Worm (Caenorhabditis elegans) whole organism, L4 larva: ENCODE data around the gene H18N23.2.
"Not testable (repeated sequence)": the region's sequence is repeated elsewhere in the genome, so short reads cannot be mapped to it uniquely, and the experiment has no call there.

ENCODE experiments used
- F37D6.2 ChIP-seq: sonication (generic microtip); optimal IDR thresholded peaks from 2 replicates; lab custom pipeline; 2016; ENCODE audit warnings: mild to moderate bottlenecking, missing genetic modification characterization, missing compliant biosample characterization
- R02D3.7 ChIP-seq: fragments of 150-350 bp; sonication (generic microtip); optimal IDR thresholded peaks from 3 replicates; lab custom pipeline; 2014; ENCODE audit warnings: missing biosample characterization, missing genetic modification characterization
- aly-2 ChIP-seq: sonication (generic microtip); optimal IDR thresholded peaks from 2 replicates; lab custom pipeline; 2018; ENCODE audit warnings: missing biosample characterization, missing genetic modification characterization
- attf-4 ChIP-seq: sonication (generic microtip); optimal IDR thresholded peaks from 3 replicates; lab custom pipeline; 2017; ENCODE audit warnings: missing biosample characterization, missing genetic modification characterization
- ceh-20 ChIP-seq: fragments of 200-800 bp; sonication (Bioruptor generic); IDR thresholded peaks from 2 replicates; pipeline ENCODE4 v1.3.6; 2022; ENCODE audit warnings: missing genetic modification reagents, missing genetic modification characterization, missing compliant biosample characterization
- ces-1 ChIP-seq: fragments of 150-350 bp; sonication (generic microtip); optimal IDR thresholded peaks from 4 replicates; lab custom pipeline; 2014; ENCODE audit warnings: missing biosample characterization, missing genetic modification reagents, missing genetic modification characterization
- daf-16 ChIP-seq, 3 experiments: sonication (generic microtip); optimal IDR thresholded peaks; 2 replicates each; lab custom pipeline; 2016 to 2017; ENCODE audit warnings: missing genetic modification characterization in 3 of 3, missing genetic modification reagents in 3 of 3, mild to moderate bottlenecking in 2 of 3, missing compliant biosample characterization in 2 of 3, missing biosample characterization in 1 of 3, moderate library complexity in 1 of 3
- dmd-6 ChIP-seq: fragments of 200-800 bp; sonication (Bioruptor generic); IDR thresholded peaks from 2 replicates; pipeline ENCODE4 v1.3.6; 2022; ENCODE audit warnings: missing genetic modification reagents, missing genetic modification characterization, missing compliant biosample characterization
- dmd-9 ChIP-seq: fragments of 200-800 bp; sonication (Bioruptor generic); IDR thresholded peaks from 2 replicates; pipeline ENCODE4 v1.3.6; 2022; ENCODE audit warnings: missing genetic modification reagents, missing genetic modification characterization, missing compliant biosample characterization
- fkh-10 ChIP-seq: fragments of 150-350 bp; optimal IDR thresholded peaks from 2 replicates; lab custom pipeline; 2014; ENCODE audit warnings: missing biosample characterization, missing genetic modification reagents, missing genetic modification characterization
- fos-1 ChIP-seq: fragments of 150-350 bp; optimal IDR thresholded peaks from 2 replicates; lab custom pipeline; 2014; ENCODE audit warnings: missing biosample characterization, missing genetic modification characterization
- hif-1 ChIP-seq, 2 experiments: sonication (generic microtip); optimal IDR thresholded peaks; 2 replicates each; lab custom pipeline; 2016 to 2017; ENCODE audit warnings: missing compliant biosample characterization in 2 of 2, missing genetic modification characterization in 2 of 2, missing genetic modification reagents in 2 of 2, missing genotype in 2 of 2, mild to moderate bottlenecking in 1 of 2
- jun-1 ChIP-seq: fragments of 150-350 bp; optimal IDR thresholded peaks from 2 replicates; lab custom pipeline; 2014; ENCODE audit warnings: missing biosample characterization, missing genetic modification reagents, missing genetic modification characterization
- lir-3 ChIP-seq: sonication (generic microtip); optimal IDR thresholded peaks from 2 replicates; lab custom pipeline; 2016; ENCODE audit warnings: mild to moderate bottlenecking, missing genetic modification characterization, missing compliant biosample characterization
- mdl-1 ChIP-seq, 2 experiments: fragments of 150-350 bp in 1 of 2; sonication (generic microtip) in 1 of 2; optimal IDR thresholded peaks; 2 replicates each; lab custom pipeline; 2014 to 2017; ENCODE audit warnings: missing biosample characterization in 2 of 2, missing genetic modification characterization in 2 of 2
- mxl-3 ChIP-seq: fragments of 200-800 bp; sonication (Bioruptor generic); optimal IDR thresholded peaks from 2 replicates; lab custom pipeline; 2018; ENCODE audit warnings: mild to moderate bottlenecking, missing genetic modification characterization, missing compliant biosample characterization
- nhr-102 ChIP-seq: sonication (generic microtip); optimal IDR thresholded peaks from 2 replicates; lab custom pipeline; 2016; ENCODE audit warnings: mild to moderate bottlenecking, missing genetic modification characterization, moderate library complexity, missing compliant biosample characterization
- nhr-28 ChIP-seq: fragments of 150-350 bp; optimal IDR thresholded peaks from 2 replicates; lab custom pipeline; 2014; ENCODE audit warnings: missing biosample characterization, missing genetic modification characterization
- nhr-76 ChIP-seq: fragments of 150-350 bp; optimal IDR thresholded peaks from 2 replicates; lab custom pipeline; 2014; ENCODE audit warnings: missing biosample characterization, missing genetic modification characterization
- pqm-1 ChIP-seq: sonication (generic microtip); optimal IDR thresholded peaks from 2 replicates; lab custom pipeline; 2017; ENCODE audit warnings: missing biosample characterization, missing genetic modification characterization
- saeg-2 ChIP-seq: fragments of 200-800 bp; sonication (Bioruptor generic); IDR thresholded peaks from 2 replicates; pipeline ENCODE4 v1.3.6; 2022; ENCODE audit warnings: missing genetic modification reagents, missing genetic modification characterization, missing compliant biosample characterization
- skn-1 ChIP-seq: fragments of 150-350 bp; optimal IDR thresholded peaks from 2 replicates; lab custom pipeline; 2014; ENCODE audit warnings: missing biosample characterization, missing genetic modification characterization
- unc-62 ChIP-seq, 3 experiments: fragments of 150-350 bp in 1 of 3; sonication (generic microtip); optimal IDR thresholded peaks in 2 of 3; peaks in 1 of 3; 1 replicate in 1 of 3; 2 replicates in 2 of 3; lab custom pipeline; 2014 to 2017; ENCODE audit warnings: missing biosample characterization in 3 of 3, missing genetic modification characterization in 3 of 3, missing genetic modification reagents in 3 of 3, missing genotype in 1 of 3
- zfp-3 ChIP-seq: fragments of 200-800 bp; sonication (Bioruptor generic); conservative IDR thresholded peaks from 2 replicates; pipeline ENCODE4 v1.3.6; 2022; ENCODE audit warnings: missing genetic modification reagents, missing genetic modification characterization, missing compliant biosample characterization
- ztf-11 ChIP-seq: fragments of 150-350 bp; optimal IDR thresholded peaks from 2 replicates; lab custom pipeline; 2014; ENCODE audit warnings: missing biosample characterization, missing genetic modification characterization

The H18N23.2 gene

ce11 chrX:17598712-17599111 is 42.0 kb downstream of the H18N23.2 start:
- no peak for TF ChIP-seq daf-16 (GFP tag; optimal IDR thresholded peaks at IDR 0.05; lab: Kevin White, UChicago)
- TF ChIP-seq daf-16 (tag; optimal IDR thresholded peaks at IDR 0.05; lab: Kevin White, UChicago) = peak; percentile 54
- peak; percentile 57 for TF ChIP-seq pqm-1 (tag; lab: Kevin White, UChicago)
- TF ChIP-seq skn-1 (tag; lab: Kevin White, UChicago) = no peak
- TF ChIP-seq unc-62 (GFP tag; optimal IDR thresholded peaks at IDR 0.05 in 1 of 2; lab: Kevin White, UChicago) = peak in 1 of 2 experiments; percentile 39
- TF ChIP-seq unc-62 (tag; optimal IDR thresholded peaks at IDR 0.05; lab: Kevin White, UChicago) = no peak
- peak; percentile 6 for TF ChIP-seq nhr-28
- no peak for TF ChIP-seq R02D3.7 (tag; lab: Kevin White, UChicago)
- TF ChIP-seq zfp-3 (GFP tag; lab: Robert Waterston, UW) = no peak
- TF ChIP-seq dmd-6 (GFP tag; lab: Robert Waterston, UW) = peak; percentile 47

DNA sequence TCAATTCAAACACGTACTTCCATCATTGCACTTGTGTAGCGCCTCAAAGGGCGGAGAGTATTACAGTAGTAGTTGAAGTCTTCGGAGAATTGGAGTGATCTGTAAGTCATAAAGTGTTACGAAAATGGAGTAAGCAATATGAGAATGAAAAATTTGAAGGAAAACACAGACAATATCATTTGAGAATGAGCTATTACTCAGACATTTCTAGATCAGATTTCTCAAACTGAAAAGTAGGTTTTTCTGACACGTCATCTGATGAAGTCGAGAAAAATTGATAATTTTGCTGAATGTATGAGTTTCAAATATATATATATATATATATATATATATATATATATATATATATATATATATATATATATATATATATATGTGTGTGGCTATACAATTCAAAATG is 60.9 kb downstream of the H18N23.2 start, which contains the start of gene frpr-7:
TSS of gene frpr-7 (minus strand) at position 101 of the 400 bp plus-strand sequence.
- no peak for TF ChIP-seq ztf-11 (tag; lab: Kevin White, UChicago)
- TF ChIP-seq fkh-10 = no peak
- TF ChIP-seq ceh-20 (GFP tag; lab: Robert Waterston, UW) = no peak
- TF ChIP-seq nhr-28 = no peak
- TF ChIP-seq dmd-6 (GFP tag; lab: Robert Waterston, UW) = no peak
- TF ChIP-seq nhr-102 (tag; lab: Kevin White, UChicago) = no peak
- no peak for TF ChIP-seq zfp-3 (GFP tag; lab: Robert Waterston, UW)
- no peak for TF ChIP-seq dmd-9 (GFP tag; lab: Robert Waterston, UW)
- no peak for TF ChIP-seq skn-1 (tag; lab: Kevin White, UChicago)
- no peak for TF ChIP-seq attf-4 (tag; lab: Kevin White, UChicago)
- TF ChIP-seq mxl-3 = no peak
- no peak for TF ChIP-seq lir-3 (tag; lab: Kevin White, UChicago)
- TF ChIP-seq hif-1 (tag; optimal IDR thresholded peaks at IDR 0.05; lab: Kevin White, UChicago) = no peak
- TF ChIP-seq mdl-1 (tag; optimal IDR thresholded peaks at IDR 0.05; lab: Kevin White, UChicago) = no peak
- no peak for TF ChIP-seq fos-1 (tag; lab: Kevin White, UChicago)
- no peak for TF ChIP-seq aly-2 (tag; lab: Kevin White, UChicago)
- no peak for TF ChIP-seq ces-1
- no peak for TF ChIP-seq daf-16 (GFP tag; optimal IDR thresholded peaks at IDR 0.05; lab: Kevin White, UChicago)
- no peak for TF ChIP-seq daf-16 (tag; optimal IDR thresholded peaks at IDR 0.05; lab: Kevin White, UChicago)
- no peak for TF ChIP-seq jun-1 (tag; lab: Kevin White, UChicago)
- TF ChIP-seq nhr-76 (tag; lab: Kevin White, UChicago) = no peak

DNA sequence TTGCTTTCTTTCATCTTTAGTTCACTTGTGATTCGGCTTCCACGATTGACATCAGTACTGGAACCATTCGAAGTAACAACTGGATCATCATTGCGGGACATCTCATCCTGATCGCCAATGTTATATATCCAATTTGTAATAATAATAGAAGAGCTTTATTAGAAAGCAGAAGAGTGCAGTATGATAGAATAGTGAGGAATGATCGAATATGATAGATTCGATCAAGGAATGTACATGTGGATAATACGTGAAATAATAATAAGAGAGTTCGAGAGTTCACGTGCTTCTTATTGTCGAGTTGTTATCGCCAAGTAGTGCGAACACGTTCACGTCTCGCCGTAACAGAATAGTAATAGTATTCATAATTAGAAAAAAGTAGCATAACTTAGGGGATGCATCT is 61.7 kb downstream of the H18N23.2 start, which contains the start of gene F39B3.3:
TSS of gene F39B3.3 (minus strand) at position 101 of the 400 bp plus-strand sequence.
- TF ChIP-seq F37D6.2; nhr-76 (tag; lab: Kevin White, UChicago); saeg-2 (GFP tag; lab: Robert Waterston, UW): not testable (repeated sequence)
